Worm (Caenorhabditis elegans): ENCODE results near the gene gcy-3.
A peak's percentile ranks its signal among the peaks of the same experiment; 100 is the strongest.

The gcy-3 gene

ce11 chrII:9480006-9480405 is 27.1 kb downstream of the gcy-3 start, which contains the start of gene T19H5.7:
T19H5.7 (minus strand) TSS chrII:9480106.
- TF ChIP-seq grh-1 (GFP tag; IDR thresholded peaks at IDR 0.05) (no peak), vab-15 (tag; optimal IDR thresholded peaks at IDR 0.05) (no peak), sptf-1 (tag; optimal IDR thresholded peaks at IDR 0.05) (no peak), sup-37 (GFP tag; optimal IDR thresholded peaks at IDR 0.05) (no peak), nhr-11 (tag; optimal IDR thresholded peaks at IDR 0.05) (no peak), mab-9 (GFP tag; IDR thresholded peaks at IDR 0.05) (no peak), nhr-237 (tag; optimal IDR thresholded peaks at IDR 0.05) (no peak), nhr-20 (tag; optimal IDR thresholded peaks at IDR 0.05) (no peak), egl-27 (tag; optimal IDR thresholded peaks at IDR 0.05) (no peak), lin-14 (GFP tag; optimal IDR thresholded peaks at IDR 0.05) (no peak), hpl-2 (GFP tag; optimal IDR thresholded peaks at IDR 0.05) (no peak), lin-15B (tag; optimal IDR thresholded peaks at IDR 0.05) (no peak), lin-13 (GFP tag; optimal IDR thresholded peaks at IDR 0.05) (no peak), skn-1 (tag; optimal IDR thresholded peaks at IDR 0.05) (no peak), C04F5.9 (tag; optimal IDR thresholded peaks at IDR 0.05) (no peak), isw-1 (GFP tag; IDR thresholded peaks at IDR 0.05) (no peak), Y116A8C.19 (tag; optimal IDR thresholded peaks at IDR 0.05; ENCODE audit: borderline replicate concordance) (no peak), pag-3 (tag; optimal IDR thresholded peaks at IDR 0.05; ENCODE audit: borderline replicate concordance, insufficient read depth) (no peak), nhr-76 (tag; optimal IDR thresholded peaks at IDR 0.05) (no peak)

- no peak for TF ChIP-seq nhr-12 (tag; optimal IDR thresholded peaks at IDR 0.05)
- TF ChIP-seq ztf-11 (tag; optimal IDR thresholded peaks at IDR 0.05): no peak
- no peak for TF ChIP-seq lin-14 (GFP tag; optimal IDR thresholded peaks at IDR 0.05)
- TF ChIP-seq hpl-2 (GFP tag; optimal IDR thresholded peaks at IDR 0.05): no peak
- no peak for TF ChIP-seq nhr-90 (tag; optimal IDR thresholded peaks at IDR 0.05; ENCODE audit: poor library complexity)
- no peak for TF ChIP-seq blmp-1 (tag; optimal IDR thresholded peaks at IDR 0.05)
- TF ChIP-seq nhr-19 (GFP tag; conservative IDR thresholded peaks at IDR 0.05): no peak
- TF ChIP-seq lir-3 (tag; optimal IDR thresholded peaks at IDR 0.05; ENCODE audit: poor library complexity): no peak
- no peak for TF ChIP-seq fkh-8 (tag; optimal IDR thresholded peaks at IDR 0.05)
- TF ChIP-seq Y116A8C.19 (tag; optimal IDR thresholded peaks at IDR 0.05; ENCODE audit: borderline replicate concordance): no peak
- no peak for TF ChIP-seq lin-13 (GFP tag; optimal IDR thresholded peaks at IDR 0.05)
- no peak for TF ChIP-seq ceh-63 (GFP tag; optimal IDR thresholded peaks at IDR 0.05)
- TF ChIP-seq aha-1 (tag; optimal IDR thresholded peaks at IDR 0.05): no peak
- no peak for TF ChIP-seq C16A3.4 (tag; optimal IDR thresholded peaks at IDR 0.05)
- no peak for TF ChIP-seq snpc-4 (tag; optimal IDR thresholded peaks at IDR 0.05)
These were observed 29.5 kb downstream of the gcy-3 start, which contains the start of gene chil-27 for ce11 chrII:9477567-9477966. chil-27 (plus strand) TSS chrII:9477867.

- TF ChIP-seq lin-39 (tag; optimal IDR thresholded peaks at IDR 0.05) (no peak), dsc-1 (tag; optimal IDR thresholded peaks at IDR 0.05) (no peak), mdl-1 (tag; optimal IDR thresholded peaks at IDR 0.05) (no peak), sup-37 (GFP tag; optimal IDR thresholded peaks at IDR 0.05) (no peak), irx-1 (tag; optimal IDR thresholded peaks at IDR 0.05) (no peak), F16B12.6 (tag; optimal IDR thresholded peaks at IDR 0.05) (no peak), C34B4.2 (tag; optimal IDR thresholded peaks at IDR 0.05) (no peak)
These were observed 32.5 kb downstream of the gcy-3 start, which contains the start of the genes chil-25 and chil-26 for ce11 chrII:9474367-9475105. chil-25 (minus strand) TSS chrII:9474467. chil-26 (plus strand) TSS chrII:9475055.

- TF ChIP-seq nhr-19 (GFP tag; conservative IDR thresholded peaks at IDR 0.05) (no peak), elt-2 (tag; optimal IDR thresholded peaks at IDR 0.05) (peak; percentile 48)
These were observed 37.1 kb downstream of the gcy-3 start, which contains the start of gene T19H5.6 for ce11 chrII:9470027-9470426. T19H5.6 (minus strand) TSS chrII:9470221.
